Worm (Caenorhabditis elegans): ENCODE data around the gene Y48E1C.2.

ce11 chrII:13412335-13412734 lies 12.0 kb upstream of the Y48E1C.2 start, which contains the start of gene Y48C3A.18:
- TF ChIP-seq ama-1 (optimal IDR thresholded peaks at IDR 0.05), result no peak
- no peak for TF ChIP-seq nhr-11 (tag; optimal IDR thresholded peaks at IDR 0.05)
- TF ChIP-seq rnt-1 (tag; optimal IDR thresholded peaks at IDR 0.05), result no peak
- no peak for TF ChIP-seq nfya-1 (tag; optimal IDR thresholded peaks at IDR 0.05)
- TF ChIP-seq elt-4 (tag; optimal IDR thresholded peaks at IDR 0.05), result no peak
- no peak for TF ChIP-seq ceh-45 (GFP tag; IDR thresholded peaks at IDR 0.05)
- no peak for TF ChIP-seq fkh-10 (GFP tag; optimal IDR thresholded peaks at IDR 0.05)
- no peak for TF ChIP-seq madf-2 (tag; optimal IDR thresholded peaks at IDR 0.05)
- no peak for TF ChIP-seq zip-5 (tag; optimal IDR thresholded peaks at IDR 0.05)
